Worm (Caenorhabditis elegans): ENCODE data around the gene sri-71.
"Not testable (repeated sequence)": the region's sequence is repeated elsewhere in the genome, so short reads cannot be mapped to it uniquely, and the experiment has no call there.

- not testable (repeated sequence) for TF ChIP-seq dao-5, W03F9.2, him-1 (tag; optimal IDR thresholded peaks at IDR 0.05)
These were observed 27.4 kb upstream of the sri-71 start, which contains the start of gene F33H12.1 for ce11 chrII:2600176-2600575.

All from whole organism, L4/young adult.